Worm (Caenorhabditis elegans) whole organism, dauer: ENCODE results near the gene W02F12.2.

ENCODE experiments used
- unc-62 ChIP-seq: sonication (generic microtip); optimal IDR thresholded peaks from 2 replicates; lab custom pipeline; 2017; ENCODE audit warnings: missing biosample characterization, missing genetic modification reagents, missing genetic modification characterization

W02F12.2 gene

ce11 chrV:6662505-6662904 is 34.9 kb downstream of the W02F12.2 start:
- TF ChIP-seq unc-62 (GFP tag; lab: Kevin White, UChicago) = no peak

- no peak for TF ChIP-seq unc-62 (GFP tag; lab: Kevin White, UChicago)
Observed at ce11 chrV:6661658-6662057, 35.8 kb downstream of the W02F12.2 start.

ce11 chrV:6659533-6659932 is 37.9 kb downstream of the W02F12.2 start:
- no peak for TF ChIP-seq unc-62 (GFP tag; lab: Kevin White, UChicago)

- TF ChIP-seq unc-62 (GFP tag; lab: Kevin White, UChicago) = no peak
Observed at ce11 chrV:6658765-6659164, 38.7 kb downstream of the W02F12.2 start.

- TF ChIP-seq unc-62 (GFP tag; lab: Kevin White, UChicago) = no peak
Observed at ce11 chrV:6657532-6658259, 39.8 kb downstream of the W02F12.2 start.

- TF ChIP-seq unc-62 (GFP tag; lab: Kevin White, UChicago) = no peak
Observed at ce11 chrV:6656451-6657115, 40.9 kb downstream of the W02F12.2 start, which contains the start of gene snb-1. Gene snb-1, minus strand, starts transcription at chrV:6656501.

- no peak for TF ChIP-seq unc-62 (GFP tag; lab: Kevin White, UChicago)
Observed at ce11 chrV:6655174-6655573, 42.3 kb downstream of the W02F12.2 start, which contains the start of gene syx-18. Gene syx-18, minus strand, starts transcription at chrV:6655449.

ce11 chrV:6652051-6652450 is 45.4 kb downstream of the W02F12.2 start, which contains the start of gene T10H9.8:
Gene T10H9.8, plus strand, starts transcription at chrV:6652351.
- TF ChIP-seq unc-62 (GFP tag; lab: Kevin White, UChicago) = no peak

- no peak for TF ChIP-seq unc-62 (GFP tag; lab: Kevin White, UChicago)
Observed at ce11 chrV:6650508-6650907, 46.9 kb downstream of the W02F12.2 start.

ce11 chrV:6649317-6649716 is 48.1 kb downstream of the W02F12.2 start, which contains the start of gene T10H9.1:
Gene T10H9.1, plus strand, starts transcription at chrV:6649617.
- TF ChIP-seq unc-62 (GFP tag; lab: Kevin White, UChicago) = no peak

ce11 chrV:6645810-6646209 is 51.6 kb downstream of the W02F12.2 start:
- no peak for TF ChIP-seq unc-62 (GFP tag; lab: Kevin White, UChicago)
